Fruit fly (Drosophila melanogaster) ovary, adult (tissue): ENCODE results near the gene CG34292.

Source experiments
- CG17801 ChIP-seq: fragments of 200-800 bp; optimal IDR thresholded peaks from 2 replicates; lab custom pipeline; 2019; ENCODE audit warnings: missing biosample characterization, mild to moderate bottlenecking, missing genetic modification characterization, moderate library complexity; ENCODE audit not compliant: partially characterized antibody

Gene CG34292

DNA sequence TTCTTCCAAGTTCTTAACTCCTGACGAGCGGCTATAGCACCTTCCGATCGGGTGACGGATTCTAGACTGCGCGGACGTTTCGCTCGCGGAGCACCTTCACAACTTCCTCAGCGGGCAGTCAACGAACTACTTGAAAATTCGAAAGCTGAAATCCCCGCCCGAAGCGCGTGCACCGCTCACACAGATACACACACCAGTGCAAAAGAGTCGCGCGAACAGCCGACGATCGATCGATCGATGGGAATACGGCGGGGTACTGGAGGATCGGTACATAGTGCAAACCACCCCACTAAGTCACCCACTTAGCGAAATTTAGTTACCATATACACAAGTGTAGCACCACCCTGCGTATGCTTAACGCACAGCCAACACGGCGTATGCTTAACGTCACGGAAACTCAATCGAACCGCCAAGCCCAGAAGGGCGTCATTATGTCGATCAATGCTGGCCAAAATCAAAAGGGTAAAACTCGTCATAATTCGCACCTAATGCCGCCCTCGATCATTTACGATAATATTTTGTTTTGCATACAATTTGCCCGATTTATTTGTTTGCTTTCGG, 44.2 kb downstream of the CG34292 start, which contains the start of gene CAH9:
Gene CAH9, minus strand, starts transcription at position 51 of the 561 bp plus-strand sequence.
- TF ChIP-seq CG17801 (GFP tag; lab: Kevin White, UChicago): no peak

DNA sequence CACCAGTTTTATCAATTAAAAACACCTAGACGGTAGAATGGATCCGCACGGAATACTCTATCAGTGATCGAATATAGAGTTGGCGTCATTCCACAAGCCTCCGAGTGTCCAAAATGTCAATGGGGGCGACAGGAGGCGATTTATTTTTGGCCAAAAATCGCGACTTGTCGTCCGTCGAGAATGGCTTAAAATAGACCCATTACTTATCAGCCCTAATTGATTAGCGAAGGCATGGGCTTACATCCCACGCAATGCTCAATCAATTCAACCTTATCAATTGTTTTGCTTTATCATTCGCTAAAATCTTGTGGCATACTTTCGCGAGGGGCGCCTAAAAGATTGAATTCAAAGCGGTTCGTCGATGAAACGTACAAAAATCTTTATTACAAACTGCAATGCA, 46.1 kb downstream of the CG34292 start:
- TF ChIP-seq CG17801 (GFP tag; lab: Kevin White, UChicago): no peak

DNA sequence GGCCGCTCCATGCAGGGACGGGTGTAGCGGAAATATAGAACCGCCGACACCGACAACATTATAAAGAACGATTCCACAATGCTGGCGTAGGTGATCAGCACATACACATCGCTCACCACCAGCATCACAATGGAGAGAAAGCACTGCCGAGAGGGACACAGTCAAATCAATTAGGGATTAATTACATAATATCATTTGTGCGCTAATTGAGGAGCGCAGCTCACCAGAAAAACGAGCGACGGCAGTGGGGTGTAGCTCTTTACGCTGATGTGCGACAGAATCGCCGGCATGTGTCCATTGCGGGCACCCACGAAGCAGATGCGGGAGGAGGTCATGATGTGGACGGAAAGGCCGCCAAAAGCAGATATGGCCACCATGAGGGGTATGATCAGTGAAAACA, 47.4 kb downstream of the CG34292 start:
- no peak for TF ChIP-seq CG17801 (GFP tag; lab: Kevin White, UChicago)

DNA sequence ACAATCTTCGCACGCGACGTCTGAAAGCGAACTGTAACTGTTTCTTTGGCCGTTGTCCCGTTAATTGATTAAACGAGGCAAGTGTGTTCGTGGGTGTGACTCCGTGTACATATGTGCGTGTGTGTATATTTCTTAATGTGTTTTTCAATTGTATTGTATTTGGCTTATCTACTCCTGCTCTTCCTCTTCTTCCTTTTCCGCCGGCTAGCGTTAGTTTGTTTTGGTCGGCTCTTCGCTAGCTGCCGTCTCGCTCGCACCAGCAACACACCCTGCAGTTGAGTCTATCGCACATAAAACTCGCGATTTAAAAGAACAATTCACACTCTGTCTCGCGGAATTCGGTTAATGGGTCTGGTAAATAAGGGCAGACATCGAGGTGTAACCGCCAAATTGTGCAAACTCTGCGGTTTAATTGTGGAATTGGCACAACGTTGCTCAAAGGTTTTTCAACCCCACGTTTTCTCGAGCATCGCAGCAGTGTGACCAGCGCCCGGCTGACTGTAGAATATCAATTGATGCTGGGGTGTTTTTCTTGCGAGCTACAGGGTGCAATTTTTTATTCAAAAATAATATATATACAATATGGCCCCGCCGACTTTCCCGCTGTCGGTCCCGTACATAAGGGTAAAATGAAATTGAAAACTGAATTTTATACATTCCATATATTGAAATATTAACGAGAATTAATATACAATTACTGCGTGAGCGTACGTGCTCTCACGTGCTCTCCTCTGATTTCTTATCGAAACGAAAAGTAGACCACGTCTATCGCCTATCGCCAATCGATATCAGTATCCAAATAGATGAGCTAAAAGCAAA, 50.0 kb downstream of the CG34292 start, which contains the start of the genes gb and CG5815:
Gene gb, minus strand, starts transcription at position 487 of the 819 bp plus-strand sequence.
Gene CG5815, plus strand, starts transcription at position 783 of the 819 bp plus-strand sequence.
- peak; percentile 93 for TF ChIP-seq CG17801 (GFP tag; lab: Kevin White, UChicago)
